Fruit fly (Drosophila melanogaster): Measurements from ENCODE around the gene Chsy.

The Chsy gene

dm6 chrX:15591721-15592491 lies 1.4 kb downstream of the Chsy start:
- TF ChIP-seq gsb-n (tag; optimal IDR thresholded peaks at IDR 0.05): peak; percentile 9
- TF ChIP-seq Oli (tag; optimal IDR thresholded peaks at IDR 0.05): peak; percentile 41
- peak; percentile 49; the same call in 1 of the 3 replicates for TF ChIP-seq CG11456 (GFP tag; IDR thresholded peaks at IDR 0.05)
- peak; percentile 49 for TF ChIP-seq CG3281 (GFP tag; optimal IDR thresholded peaks at IDR 0.05)
- no peak; the same call in 1 of the 2 replicates for TF ChIP-seq CG9932 (GFP tag; IDR thresholded peaks at IDR 0.05)
- TF ChIP-seq CG17359 (tag; optimal IDR thresholded peaks at IDR 0.05): peak; percentile 58
- TF ChIP-seq gem (tag; optimal IDR thresholded peaks at IDR 0.05): peak; percentile 67
- TF ChIP-seq Ssrp (tag; optimal IDR thresholded peaks at IDR 0.05): peak; percentile 16
- peak; percentile 15 for TF ChIP-seq CG7786 (GFP tag; optimal IDR thresholded peaks at IDR 0.05)
- TF ChIP-seq Lhr (GFP tag; optimal IDR thresholded peaks at IDR 0.05): no peak
- 0 out of 3 replicates have a peak, but pooled peaks have one; percentile 30 for TF ChIP-seq croc (GFP tag; conservative IDR thresholded peaks at IDR 0.05)
- no peak for TF ChIP-seq CG12769 (tag; optimal IDR thresholded peaks at IDR 0.05)
- peak; percentile 51; the same call in 1 of the 3 replicates for TF ChIP-seq CG17361 (GFP tag; IDR thresholded peaks at IDR 0.05)
- no peak for TF ChIP-seq CG11093 (GFP tag; IDR thresholded peaks at IDR 0.05)
- peak; percentile 70 for TF ChIP-seq row (GFP tag; IDR thresholded peaks at IDR 0.05)
- no peak for TF ChIP-seq salm (tag; optimal IDR thresholded peaks at IDR 0.05)
- TF ChIP-seq CG18262 (tag; optimal IDR thresholded peaks at IDR 0.05): peak; percentile 16
- peak; percentile 8 for TF ChIP-seq jumu (GFP tag; optimal IDR thresholded peaks at IDR 0.05)
- peak; percentile 4 for TF ChIP-seq Dip3 (GFP tag; optimal IDR thresholded peaks at IDR 0.05)
- TF ChIP-seq D (optimal IDR thresholded peaks at IDR 0.05): no peak
- TF ChIP-seq D (GFP tag; optimal IDR thresholded peaks at IDR 0.05): peak; percentile 12
- peak; percentile 40 for TF ChIP-seq pho (GFP tag; optimal IDR thresholded peaks at IDR 0.05)
- TF ChIP-seq CG16815 (GFP tag; optimal IDR thresholded peaks at IDR 0.05): peak; percentile 30
- peak; percentile 19 for TF ChIP-seq CG4820 (GFP tag; optimal IDR thresholded peaks at IDR 0.05)
- peak; percentile 33 for TF ChIP-seq ind (GFP tag; optimal IDR thresholded peaks at IDR 0.05)
- TF ChIP-seq cwo (GFP tag; optimal IDR thresholded peaks at IDR 0.05): peak; percentile 7
- TF ChIP-seq CG8089 (GFP tag; optimal IDR thresholded peaks at IDR 0.05): peak; percentile 6
- TF ChIP-seq phol (tag; optimal IDR thresholded peaks at IDR 0.05): peak; percentile 48
- TF ChIP-seq lab (GFP tag; optimal IDR thresholded peaks at IDR 0.05): peak; percentile 57
- TF ChIP-seq tgo (GFP tag; IDR thresholded peaks at IDR 0.05): 0 out of 3 replicates have a peak, but pooled peaks have one; percentile 37
- peak; percentile 59 for TF ChIP-seq PHDP (tag; optimal IDR thresholded peaks at IDR 0.05)
- 0 out of 2 replicates have a peak, but pooled peaks have one; percentile 11 for TF ChIP-seq ttk (GFP tag; IDR thresholded peaks at IDR 0.05)
- TF ChIP-seq CG33213 (GFP tag; optimal IDR thresholded peaks at IDR 0.05): peak; percentile 50
- TF ChIP-seq Sox100B (GFP tag; optimal IDR thresholded peaks at IDR 0.05): peak; percentile 24
- TF ChIP-seq ERR (GFP tag; optimal IDR thresholded peaks at IDR 0.05): no peak
- no peak for TF ChIP-seq HLH4C (GFP tag; IDR thresholded peaks at IDR 0.05; ENCODE audit: partially characterized antibody)
- TF ChIP-seq knrl (GFP tag; IDR thresholded peaks at IDR 0.05; ENCODE audit: partially characterized antibody): no peak
- TF ChIP-seq zfh1 (GFP tag; IDR thresholded peaks at IDR 0.05): 0 out of 3 replicates have a peak, but pooled peaks have one; percentile 38
- TF ChIP-seq nmo (GFP tag; optimal IDR thresholded peaks at IDR 0.05): peak; percentile 44
- TF ChIP-seq CG12071 (GFP tag; optimal IDR thresholded peaks at IDR 0.05): peak; percentile 9
- peak; percentile 20 for TF ChIP-seq CG12659 (GFP tag; optimal IDR thresholded peaks at IDR 0.05)
- peak; percentile 29 for TF ChIP-seq CG10209 (GFP tag; optimal IDR thresholded peaks at IDR 0.05)
- peak; percentile 51 for TF ChIP-seq CG7839 (tag; optimal IDR thresholded peaks at IDR 0.05)
- TF ChIP-seq tup (GFP tag; optimal IDR thresholded peaks at IDR 0.05): no peak
- TF ChIP-seq CG32532 (GFP tag; IDR thresholded peaks at IDR 0.05): peak; percentile 45; the same call in 1 of the 2 replicates
- TF ChIP-seq CG14710 (tag; optimal IDR thresholded peaks at IDR 0.05): peak; percentile 33
- TF ChIP-seq D19B (GFP tag; optimal IDR thresholded peaks at IDR 0.05): peak; percentile 9
- peak; percentile 13 for TF ChIP-seq kay (GFP tag; optimal IDR thresholded peaks at IDR 0.05)

Measured in whole organism, embryonic.